Worm (Caenorhabditis elegans) whole organism, L4 larva: ENCODE results near the gene col-91.
A peak's percentile ranks its signal among the peaks of the same experiment; 100 is the strongest.

Experiments
- F10B5.3 ChIP-seq: sonication (generic microtip); optimal IDR thresholded peaks from 2 replicates; lab custom pipeline; 2016; ENCODE audit warnings: mild to moderate bottlenecking, missing genetic modification characterization, missing compliant biosample characterization
- F37D6.2 ChIP-seq: sonication (generic microtip); optimal IDR thresholded peaks from 2 replicates; lab custom pipeline; 2016; ENCODE audit warnings: mild to moderate bottlenecking, missing genetic modification characterization, missing compliant biosample characterization
- F44E2.7 ChIP-seq: fragments of 200-800 bp; sonication (Bioruptor generic); IDR thresholded peaks from 2 replicates; pipeline ENCODE4 v2.1.2; 2022; ENCODE audit warnings: missing genetic modification characterization, missing compliant biosample characterization
- T20F7.1 ChIP-seq: fragments of 200-800 bp; sonication (Bioruptor generic); optimal IDR thresholded peaks from 2 replicates; lab custom pipeline; 2018; ENCODE audit warnings: mild to moderate bottlenecking, missing genetic modification characterization, missing compliant biosample characterization
- T26A8.4 ChIP-seq: fragments of 200-800 bp; sonication (Bioruptor generic); IDR thresholded peaks from 2 replicates; pipeline ENCODE4 v1.3.6; 2022; ENCODE audit warnings: missing genetic modification characterization, missing compliant biosample characterization
- aha-1 ChIP-seq: fragments of 150-350 bp; peaks from one replicate; lab custom pipeline; 2014; ENCODE audit warnings: missing biosample characterization, missing genetic modification characterization
- ceh-20 ChIP-seq: fragments of 200-800 bp; sonication (Bioruptor generic); IDR thresholded peaks from 2 replicates; pipeline ENCODE4 v1.3.6; 2022; ENCODE audit warnings: missing genetic modification reagents, missing genetic modification characterization, missing compliant biosample characterization
- ceh-28 ChIP-seq: fragments of 150-350 bp; optimal IDR thresholded peaks from 2 replicates; lab custom pipeline; 2014; ENCODE audit warnings: missing biosample characterization, missing genetic modification reagents, missing genetic modification characterization
- ceh-32 ChIP-seq: sonication (generic microtip); optimal IDR thresholded peaks from 2 replicates; lab custom pipeline; 2016; ENCODE audit warnings: mild to moderate bottlenecking, missing genetic modification characterization, missing compliant biosample characterization; ENCODE audit not compliant: poor library complexity
- ceh-62 ChIP-seq: sonication (generic microtip); optimal IDR thresholded peaks from 2 replicates; lab custom pipeline; 2017; ENCODE audit warnings: missing biosample characterization, missing genetic modification characterization
- cey-2 ChIP-seq: sonication (generic microtip); optimal IDR thresholded peaks from 3 replicates; lab custom pipeline; 2017; ENCODE audit warnings: missing genetic modification characterization, mild to moderate bottlenecking, missing compliant biosample characterization, antibody characterized with exemption, borderline replicate concordance; ENCODE audit not compliant: insufficient read depth
- daf-16 ChIP-seq, 3 experiments: sonication (generic microtip); optimal IDR thresholded peaks; 2 replicates each; lab custom pipeline; 2016 to 2017; ENCODE audit warnings: missing genetic modification characterization in 3 of 3, missing genetic modification reagents in 3 of 3, mild to moderate bottlenecking in 2 of 3, missing compliant biosample characterization in 2 of 3, missing biosample characterization in 1 of 3, moderate library complexity in 1 of 3
- daf-19 ChIP-seq: fragments of 200-800 bp; sonication (Bioruptor generic); conservative IDR thresholded peaks from 2 replicates; pipeline ENCODE4 v1.3.6; 2022; ENCODE audit warnings: missing genetic modification characterization, missing compliant biosample characterization
- daf-8 ChIP-seq: fragments of 200-800 bp; sonication (Bioruptor generic); IDR thresholded peaks from 2 replicates; pipeline ENCODE4 v1.3.6; 2022; ENCODE audit warnings: missing genetic modification characterization, missing compliant biosample characterization
- dmd-6 ChIP-seq: fragments of 200-800 bp; sonication (Bioruptor generic); IDR thresholded peaks from 2 replicates; pipeline ENCODE4 v1.3.6; 2022; ENCODE audit warnings: missing genetic modification reagents, missing genetic modification characterization, missing compliant biosample characterization
- dmd-8 ChIP-seq: fragments of 200-800 bp; sonication (Bioruptor generic); IDR thresholded peaks from 2 replicates; pipeline ENCODE4 v1.3.6; 2022; ENCODE audit warnings: missing genetic modification characterization, missing compliant biosample characterization
- dmd-9 ChIP-seq: fragments of 200-800 bp; sonication (Bioruptor generic); IDR thresholded peaks from 2 replicates; pipeline ENCODE4 v1.3.6; 2022; ENCODE audit warnings: missing genetic modification reagents, missing genetic modification characterization, missing compliant biosample characterization
- dpl-1 ChIP-seq: fragments of 150-350 bp; optimal IDR thresholded peaks from 2 replicates; lab custom pipeline; 2014; ENCODE audit warnings: missing biosample characterization, missing genetic modification reagents, missing genetic modification characterization
- dve-1 ChIP-seq: sonication (generic microtip); optimal IDR thresholded peaks from 2 replicates; lab custom pipeline; 2017; ENCODE audit warnings: antibody characterized with exemption, mild to moderate bottlenecking, missing genetic modification characterization, missing compliant biosample characterization; ENCODE audit not compliant: insufficient read depth
- fos-1 ChIP-seq: fragments of 150-350 bp; optimal IDR thresholded peaks from 2 replicates; lab custom pipeline; 2014; ENCODE audit warnings: missing biosample characterization, missing genetic modification characterization
- hif-1 ChIP-seq, 2 experiments: sonication (generic microtip); optimal IDR thresholded peaks; 2 replicates each; lab custom pipeline; 2016 to 2017; ENCODE audit warnings: missing compliant biosample characterization in 2 of 2, missing genetic modification characterization in 2 of 2, missing genetic modification reagents in 2 of 2, missing genotype in 2 of 2, mild to moderate bottlenecking in 1 of 2
- hlh-30 ChIP-seq: sonication (generic microtip); optimal IDR thresholded peaks from 2 replicates; lab custom pipeline; 2017; ENCODE audit warnings: antibody characterized with exemption, mild to moderate bottlenecking, missing genetic modification characterization, missing compliant biosample characterization; ENCODE audit not compliant: insufficient read depth
- hmg-1.1 ChIP-seq: fragments of 200-800 bp; sonication (Bioruptor generic); IDR thresholded peaks from 2 replicates; pipeline ENCODE4 v1.3.6; 2022; ENCODE audit warnings: missing genetic modification reagents, missing genetic modification characterization, missing compliant biosample characterization
- jun-1 ChIP-seq: fragments of 150-350 bp; optimal IDR thresholded peaks from 2 replicates; lab custom pipeline; 2014; ENCODE audit warnings: missing biosample characterization, missing genetic modification reagents, missing genetic modification characterization
- lim-7 ChIP-seq: fragments of 200-800 bp; sonication (Bioruptor generic); IDR thresholded peaks from 2 replicates; pipeline ENCODE4 v1.3.6; 2022; ENCODE audit warnings: missing genetic modification characterization, missing compliant biosample characterization
- lin-29 ChIP-seq: fragments of 200-800 bp; sonication (Bioruptor generic); IDR thresholded peaks from 2 replicates; pipeline ENCODE4 v1.3.6; 2022; ENCODE audit warnings: missing genetic modification reagents, missing genetic modification characterization, missing compliant biosample characterization
- lin-38 ChIP-seq: fragments of 200-800 bp; sonication (Bioruptor generic); IDR thresholded peaks from 2 replicates; pipeline ENCODE4 v1.3.6; 2022; ENCODE audit warnings: missing genetic modification reagents, missing genetic modification characterization, missing compliant biosample characterization
- madf-9 ChIP-seq: fragments of 200-800 bp; sonication (Bioruptor generic); conservative IDR thresholded peaks from 2 replicates; pipeline ENCODE4 v1.3.6; 2022; ENCODE audit warnings: missing genetic modification reagents, missing genetic modification characterization, missing compliant biosample characterization
- mdt-29 ChIP-seq: fragments of 200-800 bp; sonication (Bioruptor generic); IDR thresholded peaks from 2 replicates; pipeline ENCODE4 v1.3.6; 2022; ENCODE audit warnings: missing genetic modification reagents, missing genetic modification characterization, missing compliant biosample characterization
- mep-1 ChIP-seq: fragments of 150-350 bp; sonication (generic microtip); optimal IDR thresholded peaks from 3 replicates; lab custom pipeline; 2014; ENCODE audit warnings: missing biosample characterization, missing genetic modification characterization
- mes-2 ChIP-seq: sonication (generic microtip); optimal IDR thresholded peaks from 2 replicates; lab custom pipeline; 2016; ENCODE audit warnings: missing genotype, mild to moderate bottlenecking, missing genetic modification characterization, missing compliant biosample characterization; ENCODE audit not compliant: poor library complexity, severe bottlenecking
- mxl-3 ChIP-seq: fragments of 200-800 bp; sonication (Bioruptor generic); optimal IDR thresholded peaks from 2 replicates; lab custom pipeline; 2018; ENCODE audit warnings: mild to moderate bottlenecking, missing genetic modification characterization, missing compliant biosample characterization
- nhr-102 ChIP-seq: sonication (generic microtip); optimal IDR thresholded peaks from 2 replicates; lab custom pipeline; 2016; ENCODE audit warnings: mild to moderate bottlenecking, missing genetic modification characterization, moderate library complexity, missing compliant biosample characterization
- nhr-11 ChIP-seq: fragments of 150-350 bp; optimal IDR thresholded peaks from 2 replicates; lab custom pipeline; 2014; ENCODE audit warnings: missing biosample characterization, missing genetic modification characterization
- nhr-111 ChIP-seq: fragments of 200-800 bp; sonication (Bioruptor generic); optimal IDR thresholded peaks from 2 replicates; lab custom pipeline; 2018; ENCODE audit warnings: mild to moderate bottlenecking, missing genetic modification characterization, missing compliant biosample characterization
- nhr-48 ChIP-seq: sonication (generic microtip); optimal IDR thresholded peaks from 2 replicates; lab custom pipeline; 2016; ENCODE audit warnings: mild to moderate bottlenecking, missing genetic modification characterization, missing compliant biosample characterization
- nhr-6 ChIP-seq: fragments of 150-350 bp; optimal IDR thresholded peaks from 2 replicates; lab custom pipeline; 2014; ENCODE audit warnings: missing biosample characterization, missing genetic modification characterization
- pha-4 ChIP-seq, 2 experiments: fragments of 150-350 bp in 1 of 2; fragments of 200-800 bp in 1 of 2; sonication (Bioruptor generic) in 1 of 2; IDR thresholded peaks in 1 of 2; optimal IDR thresholded peaks in 1 of 2; 2 replicates each; pipeline versions ENCODE4 v1.3.6 to Lab custom; 2014 to 2022; ENCODE audit warnings: missing genetic modification characterization in 2 of 2, missing genetic modification reagents in 2 of 2, missing biosample characterization in 1 of 2, missing compliant biosample characterization in 1 of 2
- saeg-2 ChIP-seq: fragments of 200-800 bp; sonication (Bioruptor generic); IDR thresholded peaks from 2 replicates; pipeline ENCODE4 v1.3.6; 2022; ENCODE audit warnings: missing genetic modification reagents, missing genetic modification characterization, missing compliant biosample characterization
- skn-1 ChIP-seq: fragments of 150-350 bp; optimal IDR thresholded peaks from 2 replicates; lab custom pipeline; 2014; ENCODE audit warnings: missing biosample characterization, missing genetic modification characterization
- snpc-1.2 ChIP-seq: fragments of 200-800 bp; sonication (Bioruptor generic); IDR thresholded peaks from 2 replicates; pipeline ENCODE4 v1.3.6; 2022; ENCODE audit warnings: missing genetic modification reagents, missing genetic modification characterization, missing compliant biosample characterization
- tag-97 ChIP-seq: fragments of 200-800 bp; sonication (Bioruptor generic); IDR thresholded peaks from 2 replicates; pipeline ENCODE4 v1.3.6; 2022; ENCODE audit warnings: missing genetic modification characterization, missing compliant biosample characterization
- tra-1 ChIP-seq: fragments of 200-800 bp; sonication (Bioruptor generic); IDR thresholded peaks from 2 replicates; pipeline ENCODE4 v1.3.6; 2022; ENCODE audit warnings: missing genetic modification reagents, missing genetic modification characterization, missing compliant biosample characterization
- unc-130 ChIP-seq: sonication (generic microtip); optimal IDR thresholded peaks from 2 replicates; lab custom pipeline; 2016; ENCODE audit warnings: missing genetic modification reagents, missing genetic modification characterization, missing compliant biosample characterization
- unc-62 ChIP-seq, 3 experiments: fragments of 150-350 bp in 1 of 3; sonication (generic microtip); optimal IDR thresholded peaks in 2 of 3; peaks in 1 of 3; 1 replicate in 1 of 3; 2 replicates in 2 of 3; lab custom pipeline; 2014 to 2017; ENCODE audit warnings: missing biosample characterization in 3 of 3, missing genetic modification characterization in 3 of 3, missing genetic modification reagents in 3 of 3, missing genotype in 1 of 3
- vab-7 ChIP-seq: fragments of 200-800 bp; sonication (Bioruptor generic); IDR thresholded peaks from 2 replicates; pipeline ENCODE4 v1.3.6; 2022; ENCODE audit warnings: missing genetic modification reagents, missing genetic modification characterization, missing compliant biosample characterization
- zag-1 ChIP-seq: fragments of 150-350 bp; optimal IDR thresholded peaks from 2 replicates; lab custom pipeline; 2014; ENCODE audit warnings: missing biosample characterization, missing genetic modification characterization
- zfp-3 ChIP-seq: fragments of 200-800 bp; sonication (Bioruptor generic); conservative IDR thresholded peaks from 2 replicates; pipeline ENCODE4 v1.3.6; 2022; ENCODE audit warnings: missing genetic modification reagents, missing genetic modification characterization, missing compliant biosample characterization
- zip-2 ChIP-seq: fragments of 150-350 bp; optimal IDR thresholded peaks from 2 replicates; lab custom pipeline; 2014; ENCODE audit warnings: missing biosample characterization, missing genetic modification characterization

Gene col-91

ce11 chrIII:8287519-8287918, 24.1 kb upstream of the col-91 start:
- TF ChIP-seq mdt-29 (GFP tag; lab: Robert Waterston, UW) (no peak), daf-8 (no peak), cey-2 (tag; lab: Kevin White, UChicago) (no peak), T20F7.1 (no peak), mep-1 (tag; lab: Kevin White, UChicago) (peak; percentile 9), mes-2 (peak; percentile 37), hif-1 (tag; optimal IDR thresholded peaks at IDR 0.05; lab: Kevin White, UChicago) (no peak), tag-97 (no peak), dpl-1 (GFP tag; lab: Kevin White, UChicago) (no peak), madf-9 (GFP tag; lab: Robert Waterston, UW) (no peak), dmd-9 (GFP tag; lab: Robert Waterston, UW) (no peak), aha-1 (tag; lab: Kevin White, UChicago) (peak; percentile 94), F37D6.2 (tag; lab: Kevin White, UChicago) (peak; percentile 10), vab-7 (no peak), ceh-28 (tag; lab: Kevin White, UChicago) (no peak), mxl-3 (GFP tag; lab: Kevin White, UChicago) (no peak), nhr-11 (tag; lab: Kevin White, UChicago) (peak; percentile 3), T26A8.4 (GFP tag; lab: Robert Waterston, UW) (no peak), lim-7 (GFP tag; lab: Robert Waterston, UW) (no peak), ceh-32 (tag; lab: Kevin White, UChicago) (no peak), daf-16 (GFP tag; optimal IDR thresholded peaks at IDR 0.05; lab: Kevin White, UChicago) (no peak), daf-16 (tag; optimal IDR thresholded peaks at IDR 0.05; lab: Kevin White, UChicago) (no peak), F10B5.3 (tag; lab: Kevin White, UChicago) (no peak), zip-2 (tag; lab: Kevin White, UChicago) (no peak), nhr-48 (tag; lab: Kevin White, UChicago) (no peak), pha-4 (GFP tag; IDR thresholded peaks at IDR 0.05; lab: Robert Waterston, UW) (no peak), pha-4 (tag; optimal IDR thresholded peaks at IDR 0.05; lab: Kevin White, UChicago) (no peak), tra-1 (no peak), lin-38 (GFP tag; lab: Robert Waterston, UW) (no peak), dve-1 (tag; lab: Kevin White, UChicago) (no peak), unc-130 (GFP tag; lab: Kevin White, UChicago) (no peak), F44E2.7 (GFP tag; lab: Robert Waterston, UW) (no peak), saeg-2 (GFP tag; lab: Robert Waterston, UW) (no peak), nhr-6 (tag; lab: Kevin White, UChicago) (no peak), lin-29 (GFP tag; lab: Robert Waterston, UW) (no peak), zag-1 (tag; lab: Kevin White, UChicago) (no peak), daf-19 (GFP tag; lab: Robert Waterston, UW) (no peak), skn-1 (no peak), hlh-30 (tag; lab: Kevin White, UChicago) (peak; percentile 3), snpc-1.2 (no peak), zfp-3 (GFP tag; lab: Robert Waterston, UW) (no peak), hmg-1.1 (GFP tag; lab: Robert Waterston, UW) (peak; percentile 26; the same call in 1 of the 2 replicates), fos-1 (tag; lab: Kevin White, UChicago) (no peak), ceh-62 (tag; lab: Kevin White, UChicago) (no peak), dmd-6 (no peak), dmd-8 (GFP tag; lab: Robert Waterston, UW) (no peak), nhr-111 (GFP tag; lab: Kevin White, UChicago) (no peak), jun-1 (tag; lab: Kevin White, UChicago) (no peak), unc-62 (GFP tag; optimal IDR thresholded peaks at IDR 0.05 in 1 of 2; lab: Kevin White, UChicago) (peak in 1 of 2 experiments; percentile 86), unc-62 (tag; optimal IDR thresholded peaks at IDR 0.05; lab: Kevin White, UChicago) (no peak), ceh-20 (GFP tag; lab: Robert Waterston, UW) (peak; percentile 55; the same call in 1 of the 2 replicates), nhr-102 (tag; lab: Kevin White, UChicago) (no peak)
